Fruit fly (Drosophila melanogaster) whole organism, pupa: Measurements from ENCODE around the gene CG31675.
A peak's percentile ranks its signal among the peaks of the same experiment; 100 is the strongest.

ENCODE experiments used
- CG10348 ChIP-seq: fragments of 200-800 bp; sonication (Bioruptor generic); IDR thresholded peaks from 2 replicates; pipeline ENCODE4 v1.3.6; 2022; ENCODE audit warnings: missing biosample characterization, missing genetic modification characterization
- CG12605 ChIP-seq: fragments of 200-800 bp; sonication (Bioruptor generic); IDR thresholded peaks from 2 replicates; pipeline ENCODE4 v1.3.6; 2022; ENCODE audit warnings: missing biosample characterization, missing genetic modification characterization
- CG13204 ChIP-seq: fragments of 200-800 bp; sonication (Bioruptor generic); optimal IDR thresholded peaks from 2 replicates; lab custom pipeline; 2018; ENCODE audit warnings: missing biosample characterization, mild to moderate bottlenecking, missing genetic modification characterization, moderate library complexity
- CG14655 ChIP-seq: fragments of 200-800 bp; sonication (Bioruptor generic); optimal IDR thresholded peaks from 3 replicates; lab custom pipeline; 2017; ENCODE audit warnings: mild to moderate bottlenecking, missing biosample characterization, missing genetic modification reagents, missing genetic modification characterization
- CG15710 ChIP-seq: fragments of 200-800 bp; sonication (Bioruptor generic); optimal IDR thresholded peaks from 2 replicates; lab custom pipeline; 2018; ENCODE audit warnings: missing biosample characterization, mild to moderate bottlenecking, missing genetic modification characterization, moderate library complexity
- CG17806 ChIP-seq: fragments of 200-800 bp; sonication (Bioruptor generic); optimal IDR thresholded peaks from 2 replicates; lab custom pipeline; 2018; ENCODE audit warnings: missing biosample characterization, mild to moderate bottlenecking, missing genetic modification characterization, moderate library complexity
- CG32121 ChIP-seq: fragments of 200-800 bp; sonication (Bioruptor generic); IDR thresholded peaks from 2 replicates; pipeline ENCODE4 v1.3.6; 2022; ENCODE audit warnings: missing biosample characterization, missing genetic modification characterization
- CG34367 ChIP-seq: fragments of 200-800 bp; sonication (Bioruptor generic); optimal IDR thresholded peaks from 2 replicates; lab custom pipeline; 2018; ENCODE audit warnings: missing biosample characterization, mild to moderate bottlenecking, missing genetic modification characterization
- CG4496 ChIP-seq: fragments of 200-800 bp; sonication (Bioruptor generic); IDR thresholded peaks from 3 replicates; pipeline ENCODE4 v1.3.6; 2022; ENCODE audit warnings: missing biosample characterization, missing genetic modification characterization
- CG8159 ChIP-seq: fragments of 200-800 bp; sonication (Bioruptor generic); optimal IDR thresholded peaks from 3 replicates; lab custom pipeline; 2018; ENCODE audit warnings: missing biosample characterization, mild to moderate bottlenecking, missing genetic modification characterization, moderate library complexity
- CG8301 ChIP-seq: fragments of 200-800 bp; sonication (Bioruptor generic); optimal IDR thresholded peaks from 2 replicates; lab custom pipeline; 2018; ENCODE audit warnings: missing biosample characterization, mild to moderate bottlenecking, missing genetic modification characterization
- CG9948 ChIP-seq: fragments of 200-800 bp; sonication (Bioruptor generic); optimal IDR thresholded peaks from 2 replicates; lab custom pipeline; 2018; ENCODE audit warnings: missing biosample characterization, mild to moderate bottlenecking, missing genetic modification characterization, moderate library complexity
- EcR ChIP-seq: fragments of 200-800 bp; sonication (Bioruptor generic); optimal IDR thresholded peaks from 3 replicates; lab custom pipeline; 2019; ENCODE audit warnings: missing biosample characterization, missing genetic modification characterization, mild to moderate bottlenecking, moderate library complexity, missing genetic modification reagents
- Ets98B ChIP-seq: fragments of 200-800 bp; sonication (Bioruptor generic); IDR thresholded peaks from 2 replicates; pipeline ENCODE4 v1.3.6; 2022; ENCODE audit warnings: missing biosample characterization, missing genetic modification characterization
- Pif1A ChIP-seq: fragments of 200-800 bp; sonication (Bioruptor generic); optimal IDR thresholded peaks from 3 replicates; lab custom pipeline; 2016; ENCODE audit warnings: missing biosample characterization, missing genetic modification characterization
- Pif1B ChIP-seq: fragments of 200-800 bp; sonication (Bioruptor generic); optimal IDR thresholded peaks from 3 replicates; lab custom pipeline; 2016; ENCODE audit warnings: missing biosample characterization, missing genetic modification characterization
- Snoo ChIP-seq: fragments of 200-800 bp; sonication (Bioruptor generic); optimal IDR thresholded peaks from 3 replicates; lab custom pipeline; 2017; ENCODE audit warnings: missing biosample characterization, mild to moderate bottlenecking, missing genetic modification characterization, inconsistent platforms
- fd96Ca ChIP-seq: fragments of 200-800 bp; sonication (Bioruptor generic); IDR thresholded peaks from 3 replicates; pipeline ENCODE4 v1.3.6; 2022; ENCODE audit warnings: missing biosample characterization, missing genetic modification characterization
- gl ChIP-seq: fragments of 200-800 bp; sonication (Bioruptor generic); optimal IDR thresholded peaks from 2 replicates; lab custom pipeline; 2018; ENCODE audit warnings: missing biosample characterization, mild to moderate bottlenecking, missing genetic modification characterization
- rn ChIP-seq: fragments of 200-800 bp; sonication (Bioruptor generic); IDR thresholded peaks from 2 replicates; pipeline ENCODE4 v1.3.6; 2022; ENCODE audit warnings: missing biosample characterization, missing genetic modification characterization

Gene CG31675

dm6 chr2L:20878463-20878862, 10.9 kb downstream of the CG31675 start:
- TF ChIP-seq CG8159 (tag; lab: Kevin White, UChicago) = no peak
- no peak for TF ChIP-seq CG17806 (tag; lab: Kevin White, UChicago)
- no peak for TF ChIP-seq CG34367 (tag; lab: Kevin White, UChicago)
- TF ChIP-seq gl = no peak
- TF ChIP-seq EcR (GFP tag; lab: Kevin White, UChicago) = peak; percentile 34

dm6 chr2L:20879567-20880141, 12.1 kb downstream of the CG31675 start:
- no peak for TF ChIP-seq CG15710 (tag; lab: Kevin White, UChicago)
- TF ChIP-seq fd96Ca (GFP tag; lab: Robert Waterston, UW) = no peak
- no peak for TF ChIP-seq CG34367 (tag; lab: Kevin White, UChicago)
- no peak for TF ChIP-seq CG12605 (GFP tag; lab: Robert Waterston, UW)
- TF ChIP-seq CG32121 (GFP tag; lab: Robert Waterston, UW) = no peak
- TF ChIP-seq rn (GFP tag; lab: Robert Waterston, UW) = no peak
- no peak for TF ChIP-seq CG4496 (GFP tag; lab: Robert Waterston, UW)
- no peak for TF ChIP-seq CG17806 (tag; lab: Kevin White, UChicago)
- TF ChIP-seq CG10348 (GFP tag; lab: Robert Waterston, UW) = no peak
- TF ChIP-seq Pif1B = no peak
- TF ChIP-seq CG14655 = no peak
- TF ChIP-seq Pif1A (GFP tag; lab: Kevin White, UChicago) = no peak
- TF ChIP-seq CG13204 = no peak
- no peak for TF ChIP-seq gl
- no peak for TF ChIP-seq Ets98B (GFP tag; lab: Robert Waterston, UW)

- no peak for TF ChIP-seq CG34367 (tag; lab: Kevin White, UChicago)
- TF ChIP-seq Snoo (tag; lab: Kevin White, UChicago) = peak; percentile 38
Observed at dm6 chr2L:20880476-20880875, 12.9 kb downstream of the CG31675 start.

dm6 chr2L:20881353-20882079, 14.0 kb downstream of the CG31675 start:
- TF ChIP-seq CG8301 (tag; lab: Kevin White, UChicago) (no peak), CG9948 (no peak), CG14655 (peak; percentile 1), Pif1B (peak; percentile 29), gl (peak; percentile 51), CG4496 (GFP tag; lab: Robert Waterston, UW) (no peak)

- TF ChIP-seq CG12605 (GFP tag; lab: Robert Waterston, UW) (no peak), rn (GFP tag; lab: Robert Waterston, UW) (no peak), CG17806 (tag; lab: Kevin White, UChicago) (no peak), fd96Ca (GFP tag; lab: Robert Waterston, UW) (no peak), CG8301 (tag; lab: Kevin White, UChicago) (no peak), Pif1B (no peak), CG4496 (GFP tag; lab: Robert Waterston, UW) (no peak), CG13204 (no peak), Ets98B (GFP tag; lab: Robert Waterston, UW) (no peak)
Observed at dm6 chr2L:20883097-20883496, 15.5 kb downstream of the CG31675 start.

- no peak for TF ChIP-seq CG15710 (tag; lab: Kevin White, UChicago)
- 0 out of 3 replicates have a peak, but pooled peaks have one; percentile 18 for TF ChIP-seq fd96Ca (GFP tag; lab: Robert Waterston, UW)
Observed at dm6 chr2L:20883624-20884220, 16.2 kb downstream of the CG31675 start.

- TF ChIP-seq CG8159 (tag; lab: Kevin White, UChicago) (no peak), fd96Ca (GFP tag; lab: Robert Waterston, UW) (peak; percentile 6; the same call in 1 of the 3 replicates)
Observed at dm6 chr2L:20885889-20886507, 18.4 kb downstream of the CG31675 start.
